Worm (Caenorhabditis elegans) whole organism, late embryonic: Measurements from ENCODE around the gene C44H9.6.

ENCODE experiments used
- C38D4.7 ChIP-seq: fragments of 200-800 bp; sonication (Bioruptor generic); optimal IDR thresholded peaks from 2 replicates; lab custom pipeline; 2018; ENCODE audit warnings: mild to moderate bottlenecking, missing genetic modification characterization, moderate library complexity, missing compliant biosample characterization
- K09A11.1 ChIP-seq: sonication (generic microtip); optimal IDR thresholded peaks from 2 replicates; lab custom pipeline; 2017; ENCODE audit warnings: antibody characterized with exemption, mild to moderate bottlenecking, missing genetic modification characterization, missing compliant biosample characterization; ENCODE audit not compliant: insufficient read depth
- ama-1 ChIP-seq: fragments of 150-350 bp; optimal IDR thresholded peaks from 2 replicates; lab custom pipeline; 2014
- ceh-9 ChIP-seq: sonication (generic microtip); optimal IDR thresholded peaks from 2 replicates; lab custom pipeline; 2016; ENCODE audit warnings: mild to moderate bottlenecking, missing genetic modification characterization, inconsistent platforms, missing compliant biosample characterization
- hlh-8 ChIP-seq: sonication (generic microtip); optimal IDR thresholded peaks from 2 replicates; lab custom pipeline; 2016; ENCODE audit warnings: missing genotype, missing genetic modification characterization, missing compliant biosample characterization
- lim-6 ChIP-seq: sonication (generic microtip); optimal IDR thresholded peaks from 2 replicates; lab custom pipeline; 2016; ENCODE audit warnings: missing genetic modification characterization, missing compliant biosample characterization
- odd-2 ChIP-seq: sonication (generic microtip); optimal IDR thresholded peaks from 2 replicates; lab custom pipeline; 2017; ENCODE audit warnings: antibody characterized with exemption, mild to moderate bottlenecking, missing genetic modification characterization, missing compliant biosample characterization
- pag-3 ChIP-seq: sonication (generic microtip); optimal IDR thresholded peaks from 2 replicates; lab custom pipeline; 2016; ENCODE audit warnings: missing compliant biosample characterization, missing genetic modification characterization, borderline replicate concordance
- pha-4 ChIP-seq: fragments of 150-350 bp; optimal IDR thresholded peaks from 2 replicates; lab custom pipeline; 2018; ENCODE audit warnings: missing biosample characterization, missing genetic modification reagents, missing genetic modification characterization
- pqm-1 ChIP-seq: sonication (generic microtip); optimal IDR thresholded peaks from 2 replicates; lab custom pipeline; 2016; ENCODE audit warnings: missing genetic modification characterization, missing compliant biosample characterization
- rnt-1 ChIP-seq: sonication (generic microtip); optimal IDR thresholded peaks from 2 replicates; lab custom pipeline; 2016; ENCODE audit warnings: missing genetic modification characterization, missing compliant biosample characterization
- sox-4 ChIP-seq: sonication (generic microtip); optimal IDR thresholded peaks from 2 replicates; lab custom pipeline; 2017; ENCODE audit warnings: mild to moderate bottlenecking, missing genetic modification characterization, inconsistent platforms, missing compliant biosample characterization
- tbx-2 ChIP-seq: sonication (generic microtip); optimal IDR thresholded peaks from 2 replicates; lab custom pipeline; 2016; ENCODE audit warnings: missing genetic modification characterization, missing compliant biosample characterization

- no peak for TF ChIP-seq sox-4 (tag; lab: Kevin White, UChicago)
- TF ChIP-seq ceh-9 (tag; lab: Kevin White, UChicago) = no peak
- TF ChIP-seq tbx-2 = no peak
- no peak for TF ChIP-seq ama-1 (lab: Kevin White, UChicago)
- no peak for TF ChIP-seq K09A11.1 (tag; lab: Kevin White, UChicago)
- no peak for TF ChIP-seq pha-4 (tag; lab: Kevin White, UChicago)
- TF ChIP-seq pqm-1 (tag; lab: Kevin White, UChicago) = no peak
- no peak for TF ChIP-seq lim-6
- no peak for TF ChIP-seq pag-3 (tag; lab: Kevin White, UChicago)
- TF ChIP-seq C38D4.7 (GFP tag; lab: Kevin White, UChicago) = no peak
- no peak for TF ChIP-seq hlh-8 (tag; lab: Kevin White, UChicago)
- TF ChIP-seq rnt-1 (tag; lab: Kevin White, UChicago) = no peak
- no peak for TF ChIP-seq odd-2
Observed at ce11 chrV:12795927-12796326, 49.2 kb downstream of the C44H9.6 start.
